Worm (Caenorhabditis elegans) whole organism, L4/young adult: Measurements from ENCODE around the gene C54C6.7.

Experiments
- W03F9.2 ChIP-seq: fragments of 150-350 bp; optimal IDR thresholded peaks from 2 replicates; lab custom pipeline; 2014; ENCODE audit warnings: missing biosample characterization, missing genetic modification characterization
- dao-5 ChIP-seq: sonication (generic microtip); optimal IDR thresholded peaks from 2 replicates; lab custom pipeline; 2016; ENCODE audit warnings: missing genotype, missing genetic modification characterization, moderate library complexity, missing compliant biosample characterization
- him-1 ChIP-seq: sonication (generic microtip); optimal IDR thresholded peaks from 2 replicates; lab custom pipeline; 2016; ENCODE audit warnings: missing genotype, missing genetic modification reagents, missing genetic modification characterization, missing compliant biosample characterization

DNA sequence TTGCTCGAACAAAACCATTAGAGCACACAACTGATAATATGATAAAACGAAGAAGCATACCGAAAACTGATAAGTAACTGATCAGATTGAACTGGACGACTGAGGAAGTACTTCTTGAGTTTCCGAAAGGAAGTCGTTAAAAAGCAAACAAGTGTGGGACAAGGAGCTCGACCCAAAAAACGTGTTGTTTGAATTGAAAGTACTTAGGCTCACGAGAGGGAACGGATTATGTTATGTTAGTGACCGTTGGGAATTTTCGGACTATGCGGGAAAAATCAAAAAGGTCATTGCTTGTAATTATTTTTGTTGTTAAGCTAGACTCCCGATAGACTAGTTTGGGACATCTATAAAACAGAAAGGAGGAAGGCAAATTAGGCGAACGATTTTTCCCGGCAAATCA is 35.4 kb upstream of the C54C6.7 start, which contains the start of gene C48D5.3:
- no peak for TF ChIP-seq W03F9.2
- TF ChIP-seq dao-5 (tag; lab: Kevin White, UChicago) = no peak
- TF ChIP-seq him-1 (tag; lab: Kevin White, UChicago) = no peak
